Fruit fly (Drosophila melanogaster) whole organism, embryonic: ENCODE results near the gene CG5921.

Experiments used
- Antp ChIP-seq: fragments of 200-800 bp; sonication (Bioruptor generic); optimal IDR thresholded peaks from 3 replicates; lab custom pipeline; 2016; ENCODE audit warnings: missing biosample characterization, missing genetic modification characterization
- Atf-2 ChIP-seq: fragments of 200-800 bp; sonication (Bioruptor generic); optimal IDR thresholded peaks from 2 replicates; lab custom pipeline; 2016; ENCODE audit warnings: missing biosample characterization, missing genetic modification characterization
- C15 ChIP-seq: fragments of 200-800 bp; sonication (Bioruptor generic); IDR thresholded peaks from 3 replicates; pipeline ENCODE4 v1.3.6; 2022; ENCODE audit warnings: missing biosample characterization, missing genetic modification characterization
- CG11398 ChIP-seq: fragments of 200-800 bp; sonication (Bioruptor generic); optimal IDR thresholded peaks from 2 replicates; lab custom pipeline; 2016; ENCODE audit warnings: missing biosample characterization, missing genetic modification characterization
- CG11695 ChIP-seq: fragments of 200-800 bp; sonication (Bioruptor generic); IDR thresholded peaks from 3 replicates; pipeline ENCODE4 v1.3.6; 2022; ENCODE audit warnings: missing biosample characterization, missing genetic modification characterization
- CG11723 ChIP-seq: fragments of 200-800 bp; sonication (Bioruptor generic); optimal IDR thresholded peaks from 2 replicates; lab custom pipeline; 2017; ENCODE audit warnings: missing biosample characterization, mild to moderate bottlenecking, missing genetic modification characterization
- CG12071 ChIP-seq: fragments of 200-800 bp; sonication (Bioruptor generic); optimal IDR thresholded peaks from 3 replicates; lab custom pipeline; 2018; ENCODE audit warnings: missing biosample characterization, mild to moderate bottlenecking, missing genetic modification characterization
- CG1233 ChIP-seq: fragments of 200-800 bp; sonication (Bioruptor generic); optimal IDR thresholded peaks from 4 replicates; lab custom pipeline; 2018; ENCODE audit warnings: missing biosample characterization, mild to moderate bottlenecking, missing genetic modification characterization
- CG13123 ChIP-seq: fragments of 200-800 bp; sonication (Bioruptor generic); optimal IDR thresholded peaks from 2 replicates; lab custom pipeline; 2016; ENCODE audit warnings: missing biosample characterization, missing genetic modification characterization
- CG14710 ChIP-seq: fragments of 200-800 bp; sonication (Bioruptor generic); optimal IDR thresholded peaks from 3 replicates; lab custom pipeline; 2019; ENCODE audit warnings: missing biosample characterization, mild to moderate bottlenecking, missing genetic modification characterization, moderate library complexity
- CG15514 ChIP-seq: fragments of 200-800 bp; sonication (Bioruptor generic); optimal IDR thresholded peaks from 3 replicates; lab custom pipeline; 2017; ENCODE audit warnings: missing biosample characterization, missing genetic modification characterization, mild to moderate bottlenecking, moderate library complexity, missing genetic modification reagents
- CG2889 ChIP-seq: fragments of 200-800 bp; sonication (Bioruptor generic); IDR thresholded peaks from 3 replicates; pipeline ENCODE4 v1.3.6; 2022; ENCODE audit warnings: missing biosample characterization, missing genetic modification characterization
- CG5180 ChIP-seq: fragments of 200-800 bp; sonication (Bioruptor generic); optimal IDR thresholded peaks from 3 replicates; lab custom pipeline; 2017; ENCODE audit warnings: missing biosample characterization, missing genetic modification characterization, mild to moderate bottlenecking, moderate library complexity, missing genetic modification reagents
- CG6254 ChIP-seq: fragments of 200-800 bp; sonication (Bioruptor generic); optimal IDR thresholded peaks from 3 replicates; lab custom pipeline; 2017; ENCODE audit warnings: mild to moderate bottlenecking, missing biosample characterization, missing genetic modification reagents, missing genetic modification characterization
- CG6854 ChIP-seq: fragments of 200-800 bp; sonication (Bioruptor generic); optimal IDR thresholded peaks from 3 replicates; lab custom pipeline; 2017; ENCODE audit warnings: missing biosample characterization, mild to moderate bottlenecking, missing genetic modification characterization
- CrebB ChIP-seq: fragments of 200-800 bp; sonication (Bioruptor generic); optimal IDR thresholded peaks from 3 replicates; lab custom pipeline; 2018; ENCODE audit warnings: missing biosample characterization, mild to moderate bottlenecking, missing genetic modification characterization
- Dip2 ChIP-seq: fragments of 200-800 bp; sonication (Bioruptor generic); IDR thresholded peaks from 2 replicates; pipeline ENCODE4 v1.3.6; 2022; ENCODE audit warnings: missing biosample characterization, missing genetic modification characterization
- GATAe ChIP-seq: fragments of 200-800 bp; sonication (Bioruptor generic); conservative IDR thresholded peaks from 2 replicates; pipeline ENCODE4 v1.3.6; 2022; ENCODE audit warnings: missing biosample characterization, missing genetic modification characterization
- HLH3B ChIP-seq: fragments of 200-800 bp; sonication (Bioruptor generic); IDR thresholded peaks from 2 replicates; pipeline ENCODE4 v1.3.6; 2022; ENCODE audit warnings: missing biosample characterization, missing genetic modification characterization
- HLHmδ ChIP-seq: fragments of 200-800 bp; sonication (Bioruptor generic); optimal IDR thresholded peaks from 2 replicates; lab custom pipeline; 2018; ENCODE audit warnings: missing biosample characterization, mild to moderate bottlenecking, missing genetic modification characterization, moderate library complexity
- Mad ChIP-seq: fragments of 200-800 bp; sonication (Bioruptor generic); optimal IDR thresholded peaks from 2 replicates; lab custom pipeline; 2016; ENCODE audit warnings: missing biosample characterization, missing genetic modification characterization
- NC2α ChIP-seq: fragments of 200-800 bp; sonication (Bioruptor generic); optimal IDR thresholded peaks from 2 replicates; lab custom pipeline; 2016; ENCODE audit warnings: missing biosample characterization, missing genetic modification characterization
- Side ChIP-seq: fragments of 200-800 bp; sonication (Bioruptor generic); optimal IDR thresholded peaks from 2 replicates; lab custom pipeline; 2016; ENCODE audit warnings: missing biosample characterization, missing genetic modification characterization
- Spps ChIP-seq: fragments of 200-800 bp; sonication (Bioruptor generic); optimal IDR thresholded peaks from 2 replicates; lab custom pipeline; 2018; ENCODE audit warnings: missing biosample characterization, mild to moderate bottlenecking, missing genetic modification characterization
- Ssrp ChIP-seq: fragments of 200-800 bp; sonication (Bioruptor generic); optimal IDR thresholded peaks from 2 replicates; lab custom pipeline; 2018; ENCODE audit warnings: missing biosample characterization, mild to moderate bottlenecking, missing genetic modification characterization, moderate library complexity
- Stat92E ChIP-seq, 3 experiments: fragments of >200 bp in 2 of 3; fragments of 200-800 bp in 1 of 3; sonication (Bioruptor generic) in 1 of 3; optimal IDR thresholded peaks; 2 replicates each; lab custom pipeline; 2017 to 2019; ENCODE audit warnings: missing biosample characterization in 3 of 3, missing genetic modification characterization in 3 of 3, mild to moderate bottlenecking in 1 of 3, moderate library complexity in 1 of 3
- Usf ChIP-seq: fragments of 200-800 bp; sonication (Bioruptor generic); optimal IDR thresholded peaks from 2 replicates; lab custom pipeline; 2017; ENCODE audit warnings: missing genotype, missing biosample characterization, missing genetic modification characterization
- ash1 ChIP-seq: fragments of 200-800 bp; sonication (Bioruptor generic); optimal IDR thresholded peaks from 2 replicates; lab custom pipeline; 2018; ENCODE audit warnings: missing biosample characterization, mild to moderate bottlenecking, missing genetic modification characterization
- ato ChIP-seq: fragments of 200-800 bp; sonication (Bioruptor generic); IDR thresholded peaks from 2 replicates; pipeline ENCODE4 v1.3.6; 2022; ENCODE audit warnings: missing biosample characterization, missing genetic modification characterization; ENCODE audit not compliant: partially characterized antibody
- bbx ChIP-seq: fragments of 200-800 bp; sonication (Bioruptor generic); IDR thresholded peaks from 2 replicates; pipeline ENCODE4 v1.3.6; 2022; ENCODE audit warnings: missing biosample characterization, missing genetic modification characterization; ENCODE audit not compliant: partially characterized antibody
- bowl ChIP-seq: fragments of 200-800 bp; sonication (Bioruptor generic); IDR thresholded peaks from 2 replicates; pipeline ENCODE4 v1.3.6; 2022; ENCODE audit warnings: missing biosample characterization, missing genetic modification characterization
- caup ChIP-seq: fragments of 200-800 bp; sonication (Bioruptor generic); optimal IDR thresholded peaks from 3 replicates; lab custom pipeline; 2017; ENCODE audit warnings: missing biosample characterization, mild to moderate bottlenecking, missing genetic modification characterization, moderate library complexity; ENCODE audit not compliant: severe bottlenecking
- dimm ChIP-seq: fragments of 200-800 bp; sonication (Bioruptor generic); IDR thresholded peaks from 2 replicates; pipeline ENCODE4 v1.3.6; 2022; ENCODE audit warnings: missing biosample characterization, missing genetic modification characterization
- dysf ChIP-seq: fragments of 200-800 bp; sonication (Bioruptor generic); IDR thresholded peaks from 3 replicates; pipeline ENCODE4 v1.3.6; 2022; ENCODE audit warnings: missing biosample characterization, missing genetic modification characterization
- ems ChIP-seq: fragments of 200-800 bp; sonication (Bioruptor generic); optimal IDR thresholded peaks from 3 replicates; lab custom pipeline; 2016; ENCODE audit warnings: missing biosample characterization, missing genetic modification characterization
- ftz-f1 ChIP-seq: fragments of 200-800 bp; sonication (Bioruptor generic); optimal IDR thresholded peaks from 2 replicates; lab custom pipeline; 2016; ENCODE audit warnings: missing biosample characterization, missing genetic modification characterization
- ind ChIP-seq: fragments of 200-800 bp; sonication (Bioruptor generic); optimal IDR thresholded peaks from 3 replicates; lab custom pipeline; 2016; ENCODE audit warnings: missing biosample characterization, missing genetic modification characterization
- knrl ChIP-seq: fragments of 200-800 bp; sonication (Bioruptor generic); IDR thresholded peaks from 3 replicates; pipeline ENCODE4 v1.3.6; 2022; ENCODE audit warnings: missing biosample characterization, missing genetic modification characterization; ENCODE audit not compliant: partially characterized antibody
- mirr ChIP-seq: fragments of 200-800 bp; sonication (Bioruptor generic); optimal IDR thresholded peaks from 3 replicates; lab custom pipeline; 2018; ENCODE audit warnings: missing biosample characterization, mild to moderate bottlenecking, missing genetic modification characterization
- otp ChIP-seq: fragments of 200-800 bp; sonication (Bioruptor generic); IDR thresholded peaks from 3 replicates; pipeline ENCODE4, ENCODE4 v1.3.6; 2022; ENCODE audit warnings: missing biosample characterization, missing genetic modification characterization
- prd ChIP-seq, 3 experiments: fragments of >200 bp in 2 of 3; fragments of 200-800 bp in 1 of 3; sonication (Bioruptor generic) in 1 of 3; optimal IDR thresholded peaks in 2 of 3; IDR thresholded peaks in 1 of 3; 2 replicates in 2 of 3; 3 replicates in 1 of 3; pipeline versions ENCODE4 v1.3.6 to Lab custom; 2017 to 2022; ENCODE audit warnings: missing biosample characterization in 1 of 3, missing genetic modification characterization in 1 of 3
- schlank ChIP-seq: fragments of 200-800 bp; sonication (Bioruptor generic); optimal IDR thresholded peaks from 2 replicates; lab custom pipeline; 2018; ENCODE audit warnings: missing biosample characterization, mild to moderate bottlenecking, missing genetic modification characterization
- sisA ChIP-seq: fragments of 200-800 bp; sonication (Bioruptor generic); IDR thresholded peaks from 2 replicates; pipeline ENCODE4 v1.3.6; 2022; ENCODE audit warnings: missing biosample characterization, missing genetic modification characterization
- sob ChIP-seq: fragments of 200-800 bp; sonication (Bioruptor generic); IDR thresholded peaks from 2 replicates; pipeline ENCODE4 v1.3.6; 2022; ENCODE audit warnings: missing biosample characterization, missing genetic modification characterization
- tin ChIP-seq: fragments of 200-800 bp; sonication (Bioruptor generic); optimal IDR thresholded peaks from 3 replicates; lab custom pipeline; 2016; ENCODE audit warnings: missing biosample characterization, missing genetic modification characterization
- tio ChIP-seq: fragments of 200-800 bp; sonication (Bioruptor generic); optimal IDR thresholded peaks from 2 replicates; lab custom pipeline; 2017; ENCODE audit warnings: missing biosample characterization, missing genetic modification characterization, inconsistent platforms
- tx ChIP-seq: fragments of 200-800 bp; sonication (Bioruptor generic); optimal IDR thresholded peaks from 2 replicates; lab custom pipeline; 2016; ENCODE audit warnings: missing biosample characterization, missing genetic modification characterization
- vnd ChIP-seq: fragments of 200-800 bp; sonication (Bioruptor generic); IDR thresholded peaks from 3 replicates; pipeline ENCODE4 v1.3.6; 2022; ENCODE audit warnings: missing biosample characterization, missing genetic modification characterization; ENCODE audit not compliant: partially characterized antibody
- z ChIP-seq: fragments of 200-800 bp; sonication (Bioruptor generic); IDR thresholded peaks from 3 replicates; pipeline ENCODE4 v1.3.6; 2022; ENCODE audit warnings: missing biosample characterization, missing genetic modification characterization
- zen ChIP-seq: fragments of 200-800 bp; sonication (Bioruptor generic); optimal IDR thresholded peaks from 3 replicates; lab custom pipeline; 2018; ENCODE audit warnings: missing biosample characterization, mild to moderate bottlenecking, missing genetic modification characterization, moderate library complexity

The CG5921 gene

dm6 chrX:6074845-6075244 is 24.2 kb downstream of the CG5921 start, which contains the start of gene Tsp5D (continued):
- no peak for TF ChIP-seq bbx (GFP tag; lab: Robert Waterston, UW)
- no peak for TF ChIP-seq knrl
- TF ChIP-seq caup = peak; percentile 88
- peak; percentile 74; the same call in 2 of the 3 replicates for TF ChIP-seq CG2889 (GFP tag; lab: Robert Waterston, UW)
- peak; percentile 92 for TF ChIP-seq CG6254 (GFP tag; lab: Kevin White, UChicago)
- TF ChIP-seq Ssrp (tag; lab: Kevin White, UChicago) = peak; percentile 91
- TF ChIP-seq Side = peak; percentile 4
- peak; percentile 82 for TF ChIP-seq C15
- peak; percentile 66 for TF ChIP-seq CG6854 (GFP tag; lab: Kevin White, UChicago)
- TF ChIP-seq sisA (GFP tag; lab: Robert Waterston, UW) = peak; percentile 97
- TF ChIP-seq dysf (GFP tag; lab: Robert Waterston, UW) = peak; percentile 96
- peak; percentile 12 for TF ChIP-seq Usf (GFP tag; lab: Kevin White, UChicago)
- peak; percentile 93 for TF ChIP-seq otp
- TF ChIP-seq ind = peak; percentile 93
- peak; percentile 37 for TF ChIP-seq Mad (GFP tag; lab: Kevin White, UChicago)
- no peak for TF ChIP-seq ash1 (GFP tag; lab: Kevin White, UChicago)
- peak; percentile 90 for TF ChIP-seq CG12071 (GFP tag; lab: Kevin White, UChicago)
- TF ChIP-seq z (GFP tag; lab: Robert Waterston, UW) = peak; percentile 64; the same call in 1 of the 3 replicates
- peak; percentile 39 for TF ChIP-seq ems (GFP tag; lab: Kevin White, UChicago)
- peak; percentile 91 for TF ChIP-seq bowl
- TF ChIP-seq CG1233 (GFP tag; lab: Kevin White, UChicago) = peak; percentile 89
- no peak for TF ChIP-seq Atf-2 (GFP tag; lab: Kevin White, UChicago)
- no peak for TF ChIP-seq prd (optimal IDR thresholded peaks at IDR 0.05; lab: Kevin White, UChicago)
- TF ChIP-seq prd (GFP tag; IDR thresholded peaks at IDR 0.05; lab: Robert Waterston, UW) = peak; percentile 95
- peak; percentile 36 for TF ChIP-seq tx (GFP tag; lab: Kevin White, UChicago)
- TF ChIP-seq Spps = peak; percentile 78
- TF ChIP-seq zen (tag; lab: Kevin White, UChicago) = peak; percentile 81
- TF ChIP-seq CG11723 (GFP tag; lab: Kevin White, UChicago) = peak; percentile 85
- no peak for TF ChIP-seq Dip2
- peak; percentile 95 for TF ChIP-seq sob
- TF ChIP-seq HLH3B = peak; percentile 98
- no peak for TF ChIP-seq mirr
- no peak for TF ChIP-seq schlank (tag; lab: Kevin White, UChicago)
- 0 out of 2 replicates have a peak, but pooled peaks have one; percentile 21 for TF ChIP-seq GATAe (GFP tag; lab: Robert Waterston, UW)
- TF ChIP-seq vnd (GFP tag; lab: Robert Waterston, UW) = no peak
- peak; percentile 36 for TF ChIP-seq Antp (GFP tag; lab: Kevin White, UChicago)
- no peak for TF ChIP-seq HLHmδ (GFP tag; lab: Kevin White, UChicago)
- TF ChIP-seq CG14710 (tag; lab: Kevin White, UChicago) = peak; percentile 86
- peak; percentile 68 for TF ChIP-seq tio (GFP tag; lab: Kevin White, UChicago)
- TF ChIP-seq CrebB (tag; lab: Kevin White, UChicago) = peak; percentile 76
- TF ChIP-seq CG11695 = peak; percentile 93
- TF ChIP-seq CG5180 (GFP tag; lab: Kevin White, UChicago) = peak; percentile 86
- peak; percentile 88 for TF ChIP-seq tin (GFP tag; lab: Kevin White, UChicago)
- peak; percentile 92 for TF ChIP-seq dimm
- no peak for TF ChIP-seq ftz-f1
- TF ChIP-seq Stat92E (GFP tag; optimal IDR thresholded peaks at IDR 0.05; lab: Kevin White, UChicago) = peak in 1 of 3 experiments; percentile 41
- TF ChIP-seq CG11398 (GFP tag; lab: Kevin White, UChicago) = no peak
- TF ChIP-seq CG13123 (GFP tag; lab: Kevin White, UChicago) = peak; percentile 72
- TF ChIP-seq NC2α (GFP tag; lab: Kevin White, UChicago) = no peak
- peak; percentile 60 for TF ChIP-seq CG15514 (GFP tag; lab: Kevin White, UChicago)
- no peak for TF ChIP-seq ato (GFP tag; lab: Robert Waterston, UW)
